Worm (Caenorhabditis elegans): Measurements from ENCODE around the gene istr-1.

Gene istr-1

DNA sequence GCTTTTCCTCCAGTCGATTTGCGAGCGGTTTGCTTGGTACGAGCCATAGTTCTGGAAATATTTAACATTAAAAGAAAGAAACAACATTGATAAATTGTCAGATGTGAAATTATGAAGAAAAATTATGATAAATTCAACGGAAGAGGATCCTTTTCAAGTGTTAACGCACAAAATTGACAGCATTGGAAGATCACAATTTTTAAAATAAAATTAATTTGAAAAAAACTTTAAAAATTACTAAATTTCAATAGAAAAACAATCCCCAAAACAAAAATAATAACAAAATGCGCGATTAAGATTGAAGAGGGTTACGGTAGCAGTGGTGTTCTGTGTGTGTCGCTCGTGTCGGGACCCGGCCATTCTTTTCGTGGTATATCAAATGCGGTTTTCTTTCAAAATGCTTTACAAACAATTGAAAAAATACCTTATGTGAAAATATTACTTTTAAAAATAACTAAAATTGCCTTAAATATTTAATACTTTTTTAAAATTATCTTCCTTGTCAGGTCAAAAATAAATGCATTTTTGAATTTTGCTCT lies 37.3 kb upstream of the istr-1 start, which contains the start of gene his-74:
Gene his-74 (minus strand): TSS at position 51 of the 539 bp plus-strand sequence.
- peak; percentile 63 for TF ChIP-seq lsy-2 (tag; optimal IDR thresholded peaks at IDR 0.05)
- TF ChIP-seq elt-1 (tag; optimal IDR thresholded peaks at IDR 0.05; ENCODE audit: borderline replicate concordance, insufficient read depth), result no peak

ce11 chrV:12661619-12662018 lies 36.0 kb upstream of the istr-1 start, which contains the start of gene W05B10.3:
Gene W05B10.3, minus strand, starts transcription at chrV:12661719.
- TF ChIP-seq lin-32 (GFP tag; optimal IDR thresholded peaks at IDR 0.05) (no peak), hlh-1 (tag; optimal IDR thresholded peaks at IDR 0.05) (no peak), bed-3 (GFP tag; optimal IDR thresholded peaks at IDR 0.05) (no peak), blmp-1 (tag; optimal IDR thresholded peaks at IDR 0.05) (no peak), nhr-76 (tag; optimal IDR thresholded peaks at IDR 0.05) (no peak)

DNA sequence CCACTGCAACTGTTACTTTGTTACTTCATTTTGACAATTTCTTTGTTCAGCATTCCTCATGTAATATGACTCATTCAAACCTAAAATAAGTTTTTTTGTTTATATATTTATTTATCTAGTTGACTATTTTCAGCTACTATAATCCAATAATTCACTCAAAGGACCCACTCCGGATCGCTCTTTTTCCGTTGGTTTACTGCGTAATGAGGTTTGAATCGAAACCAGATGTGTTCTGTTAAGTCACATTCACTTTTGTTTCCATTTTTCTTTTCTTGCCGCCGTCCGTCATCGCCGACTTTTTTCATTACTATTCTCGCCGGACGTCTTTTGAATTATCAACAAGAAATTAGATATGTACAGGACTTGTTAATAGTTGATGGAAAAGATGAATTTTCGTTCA lies 34.3 kb upstream of the istr-1 start:
- no peak for TF ChIP-seq ceh-83 (GFP tag; optimal IDR thresholded peaks at IDR 0.05)
- no peak for TF ChIP-seq ceh-43 (GFP tag; optimal IDR thresholded peaks at IDR 0.05)
- no peak for TF ChIP-seq elt-1 (tag; optimal IDR thresholded peaks at IDR 0.05; ENCODE audit: borderline replicate concordance, insufficient read depth)
- TF ChIP-seq M03D4.4 (tag; optimal IDR thresholded peaks at IDR 0.05), result no peak
- no peak for TF ChIP-seq snpc-4 (tag; optimal IDR thresholded peaks at IDR 0.05)
- TF ChIP-seq elt-3 (tag; optimal IDR thresholded peaks at IDR 0.05), result no peak
- no peak for TF ChIP-seq unc-39 (tag; optimal IDR thresholded peaks at IDR 0.05)
- no peak for TF ChIP-seq mab-5 (tag; optimal IDR thresholded peaks at IDR 0.05)
- no peak for TF ChIP-seq mls-2 (tag; optimal IDR thresholded peaks at IDR 0.05)
- TF ChIP-seq zip-8 (tag; optimal IDR thresholded peaks at IDR 0.05), result no peak
- TF ChIP-seq ztf-11 (tag; optimal IDR thresholded peaks at IDR 0.05), result no peak
- no peak for TF ChIP-seq nhr-237 (tag; optimal IDR thresholded peaks at IDR 0.05)
- no peak for TF ChIP-seq blmp-1 (tag; optimal IDR thresholded peaks at IDR 0.05)
- TF ChIP-seq ces-1 (GFP tag; optimal IDR thresholded peaks at IDR 0.05), result no peak
- no peak for TF ChIP-seq drap-1 (GFP tag; optimal IDR thresholded peaks at IDR 0.05)
- no peak for TF ChIP-seq sptf-1 (tag; optimal IDR thresholded peaks at IDR 0.05)
- no peak for TF ChIP-seq tbx-8 (GFP tag; optimal IDR thresholded peaks at IDR 0.05)
- TF ChIP-seq nhr-12 (tag; optimal IDR thresholded peaks at IDR 0.05), result no peak
- TF ChIP-seq ham-2 (GFP tag; optimal IDR thresholded peaks at IDR 0.05), result no peak
- TF ChIP-seq sem-2 (GFP tag; optimal IDR thresholded peaks at IDR 0.05), result no peak

ce11 chrV:12667397-12667796 lies 30.3 kb upstream of the istr-1 start:
- TF ChIP-seq lsy-2 (tag; optimal IDR thresholded peaks at IDR 0.05) (no peak), drap-1 (GFP tag; optimal IDR thresholded peaks at IDR 0.05) (no peak), bed-3 (GFP tag; optimal IDR thresholded peaks at IDR 0.05) (no peak), mab-5 (tag; optimal IDR thresholded peaks at IDR 0.05) (no peak), nhr-28 (tag; optimal IDR thresholded peaks at IDR 0.05) (no peak), elt-1 (tag; optimal IDR thresholded peaks at IDR 0.05; ENCODE audit: borderline replicate concordance, insufficient read depth) (no peak), mep-1 (tag; optimal IDR thresholded peaks at IDR 0.05) (no peak), tbx-8 (GFP tag; optimal IDR thresholded peaks at IDR 0.05) (no peak)

- TF ChIP-seq lsy-2 (tag; optimal IDR thresholded peaks at IDR 0.05), result no peak
Measured at ce11 chrV:12667926-12668325, 29.7 kb upstream of the istr-1 start, which contains the start of gene W05B10.4. Gene W05B10.4, plus strand, starts transcription at chrV:12668226.

ce11 chrV:12670607-12671006 lies 27.1 kb upstream of the istr-1 start, which contains the start of gene srx-116:
Gene srx-116, plus strand, starts transcription at chrV:12670907.
- no peak for TF ChIP-seq elt-1 (tag; optimal IDR thresholded peaks at IDR 0.05; ENCODE audit: borderline replicate concordance, insufficient read depth)
- TF ChIP-seq unc-62 (GFP tag; optimal IDR thresholded peaks at IDR 0.05), result no peak

DNA sequence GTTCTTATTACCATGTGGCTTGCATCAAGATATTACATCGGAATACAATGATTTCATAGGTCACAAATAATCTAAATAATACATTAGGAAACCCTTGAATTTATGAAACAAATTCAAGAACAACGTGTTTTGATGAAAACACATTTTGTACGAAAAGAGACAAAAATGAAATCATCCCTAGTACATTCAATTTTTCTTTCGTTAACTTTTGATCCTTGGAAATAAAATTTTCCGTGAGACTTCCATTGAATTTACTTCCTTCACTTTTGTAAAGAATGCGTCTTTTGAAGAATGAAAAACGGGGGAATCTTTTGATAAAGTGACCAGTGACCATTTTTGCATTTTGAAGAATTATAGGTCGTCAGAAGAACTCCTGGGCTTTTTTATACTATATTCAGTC lies 23.9 kb upstream of the istr-1 start:
- no peak for TF ChIP-seq ceh-43 (GFP tag; optimal IDR thresholded peaks at IDR 0.05)
- TF ChIP-seq mls-2 (tag; optimal IDR thresholded peaks at IDR 0.05), result no peak
- TF ChIP-seq nhr-237 (tag; optimal IDR thresholded peaks at IDR 0.05), result no peak
- no peak for TF ChIP-seq hlh-1 (tag; optimal IDR thresholded peaks at IDR 0.05)
- no peak for TF ChIP-seq M03D4.4 (tag; optimal IDR thresholded peaks at IDR 0.05)
- no peak for TF ChIP-seq zip-8 (tag; optimal IDR thresholded peaks at IDR 0.05)
- TF ChIP-seq mep-1 (tag; optimal IDR thresholded peaks at IDR 0.05), result no peak
